Worm (Caenorhabditis elegans) whole organism, young adult: Measurements from ENCODE around the gene Y65A5A.1.
A peak's percentile ranks its signal among the peaks of the same experiment; 100 is the strongest.

Source experiments
- B0336.3 ChIP-seq: fragments of 200-800 bp; sonication (Bioruptor generic); IDR thresholded peaks from 2 replicates; pipeline ENCODE4 v1.3.6; 2022; ENCODE audit warnings: missing genetic modification characterization, missing compliant biosample characterization
- F23B12.7 ChIP-seq: sonication (generic microtip); optimal IDR thresholded peaks from 2 replicates; lab custom pipeline; 2017; ENCODE audit warnings: missing genetic modification characterization, mild to moderate bottlenecking, missing compliant biosample characterization, antibody characterized with exemption, moderate library complexity; ENCODE audit not compliant: insufficient read depth
- F49E8.2 ChIP-seq: sonication (generic microtip); optimal IDR thresholded peaks from 3 replicates; lab custom pipeline; 2017; ENCODE audit warnings: missing genetic modification characterization, mild to moderate bottlenecking, missing compliant biosample characterization, antibody characterized with exemption, moderate library complexity; ENCODE audit not compliant: insufficient read depth
- F52B5.7 ChIP-seq: sonication (generic microtip); optimal IDR thresholded peaks from 2 replicates; lab custom pipeline; 2016; ENCODE audit warnings: mild to moderate bottlenecking, missing genetic modification characterization, missing compliant biosample characterization
- F57A8.1 ChIP-seq: fragments of 200-800 bp; sonication (Bioruptor generic); optimal IDR thresholded peaks from 2 replicates; lab custom pipeline; 2018; ENCODE audit warnings: mild to moderate bottlenecking, missing genetic modification characterization, moderate library complexity, missing compliant biosample characterization
- F57C9.4 ChIP-seq: sonication (generic microtip); optimal IDR thresholded peaks from 2 replicates; lab custom pipeline; 2017; ENCODE audit warnings: mild to moderate bottlenecking, missing genetic modification characterization, missing compliant biosample characterization
- T26A5.8 ChIP-seq: sonication (generic microtip); optimal IDR thresholded peaks from 2 replicates; lab custom pipeline; 2016; ENCODE audit warnings: missing genetic modification characterization, missing compliant biosample characterization
- Y56A3A.18 ChIP-seq: fragments of 200-800 bp; sonication (Bioruptor generic); IDR thresholded peaks from 2 replicates; pipeline ENCODE4 v1.3.6; 2022; ENCODE audit warnings: missing genetic modification reagents, missing genetic modification characterization, missing compliant biosample characterization
- ama-1 ChIP-seq, 3 experiments: fragments of 150-350 bp in 1 of 3; sonication (generic microtip) in 2 of 3; optimal IDR thresholded peaks; 2 replicates each; lab custom pipeline; 2014 to 2018; ENCODE audit warnings: missing biosample characterization in 2 of 3, missing genetic modification characterization in 2 of 3, missing genetic modification reagents in 2 of 3
- aptf-2 ChIP-seq: fragments of 200-800 bp; sonication (Bioruptor generic); conservative IDR thresholded peaks from 2 replicates; pipeline ENCODE4 v1.3.6; 2022; ENCODE audit warnings: missing genetic modification reagents, missing genetic modification characterization, missing compliant biosample characterization
- aptf-3 ChIP-seq: fragments of 200-800 bp; sonication (Bioruptor generic); IDR thresholded peaks from 2 replicates; pipeline ENCODE4 v1.3.6; 2022; ENCODE audit warnings: missing genetic modification characterization, missing compliant biosample characterization
- atf-7 ChIP-seq: sonication (generic microtip); optimal IDR thresholded peaks from 2 replicates; lab custom pipeline; 2017; ENCODE audit warnings: mild to moderate bottlenecking, missing genetic modification characterization, missing compliant biosample characterization
- attf-3 ChIP-seq: fragments of 200-800 bp; sonication (Bioruptor generic); conservative IDR thresholded peaks from 2 replicates; pipeline ENCODE4 v1.3.6; 2022; ENCODE audit warnings: missing genetic modification reagents, missing genetic modification characterization, missing compliant biosample characterization
- bed-1 ChIP-seq: fragments of 200-800 bp; sonication (Bioruptor generic); IDR thresholded peaks from 2 replicates; pipeline ENCODE4 v1.3.6; 2022; ENCODE audit warnings: missing genetic modification reagents, missing genetic modification characterization, missing compliant biosample characterization
- bed-2 ChIP-seq: fragments of 200-800 bp; sonication (Bioruptor generic); IDR thresholded peaks from 2 replicates; pipeline ENCODE4 v1.3.6; 2022; ENCODE audit warnings: missing genetic modification reagents, missing genetic modification characterization, missing compliant biosample characterization
- ceh-58 ChIP-seq: fragments of 200-800 bp; sonication (Bioruptor generic); IDR thresholded peaks from 2 replicates; pipeline ENCODE4 v1.3.6; 2022; ENCODE audit warnings: missing genetic modification characterization, missing compliant biosample characterization
- ceh-79 ChIP-seq: sonication (generic microtip); optimal IDR thresholded peaks from 2 replicates; lab custom pipeline; 2017; ENCODE audit warnings: mild to moderate bottlenecking, missing genetic modification characterization, missing compliant biosample characterization
- chd-7 ChIP-seq: sonication (generic microtip); optimal IDR thresholded peaks from 2 replicates; lab custom pipeline; 2016; ENCODE audit warnings: mild to moderate bottlenecking, missing genetic modification characterization, moderate library complexity, missing compliant biosample characterization
- die-1 ChIP-seq: sonication (generic microtip); optimal IDR thresholded peaks from 2 replicates; lab custom pipeline; 2016; ENCODE audit warnings: missing genotype, mild to moderate bottlenecking, missing genetic modification characterization, missing compliant biosample characterization
- dox-1 ChIP-seq: fragments of 200-800 bp; sonication (Bioruptor generic); IDR thresholded peaks from 2 replicates; pipeline ENCODE4 v1.3.6; 2022; ENCODE audit warnings: missing genetic modification reagents, missing genetic modification characterization, missing compliant biosample characterization
- ekl-4 ChIP-seq: fragments of 200-800 bp; sonication (Bioruptor generic); IDR thresholded peaks from 2 replicates; pipeline ENCODE4 v1.3.6; 2022; ENCODE audit warnings: missing genetic modification reagents, missing genetic modification characterization, missing compliant biosample characterization
- hmg-20 ChIP-seq: fragments of 200-800 bp; sonication (Bioruptor generic); IDR thresholded peaks from 2 replicates; pipeline ENCODE4 v1.3.6; 2022; ENCODE audit warnings: missing genetic modification reagents, missing genetic modification characterization, missing compliant biosample characterization
- hrde-1 ChIP-seq: sonication (generic microtip); optimal IDR thresholded peaks from 2 replicates; lab custom pipeline; 2016; ENCODE audit warnings: missing genetic modification characterization, mild to moderate bottlenecking, missing compliant biosample characterization, moderate library complexity, missing genotype, missing genetic modification reagents, borderline replicate concordance
- lag-1 ChIP-seq: fragments of 200-800 bp; sonication (Bioruptor generic); IDR thresholded peaks from 2 replicates; pipeline ENCODE4 v1.3.6; 2022; ENCODE audit warnings: missing genetic modification reagents, missing genetic modification characterization, missing compliant biosample characterization
- let-607 ChIP-seq, 2 experiments: fragments of 200-800 bp in 1 of 2; sonication (Bioruptor generic) in 1 of 2; sonication (generic microtip) in 1 of 2; optimal IDR thresholded peaks; 2 replicates each; lab custom pipeline; 2016 to 2018; ENCODE audit warnings: mild to moderate bottlenecking in 2 of 2, missing compliant biosample characterization in 2 of 2, missing genetic modification characterization in 2 of 2, moderate library complexity in 2 of 2, missing genotype in 1 of 2
- lsl-1 ChIP-seq: fragments of 200-800 bp; sonication (Bioruptor generic); optimal IDR thresholded peaks from 2 replicates; lab custom pipeline; 2018; ENCODE audit warnings: mild to moderate bottlenecking, missing genetic modification characterization, moderate library complexity, missing compliant biosample characterization
- madf-10 ChIP-seq: sonication (generic microtip); optimal IDR thresholded peaks from 2 replicates; lab custom pipeline; 2016; ENCODE audit warnings: mild to moderate bottlenecking, missing genetic modification characterization, missing compliant biosample characterization
- madf-3 ChIP-seq: fragments of 200-800 bp; sonication (Bioruptor generic); IDR thresholded peaks from 2 replicates; pipeline ENCODE4 v1.3.6; 2022; ENCODE audit warnings: missing genetic modification reagents, missing genetic modification characterization, missing compliant biosample characterization
- madf-8 ChIP-seq: fragments of 200-800 bp; sonication (Bioruptor generic); conservative IDR thresholded peaks from 2 replicates; pipeline ENCODE4 v1.3.6; 2022; ENCODE audit warnings: missing genetic modification reagents, missing genetic modification characterization, missing compliant biosample characterization
- mxl-1 ChIP-seq: sonication (generic microtip); optimal IDR thresholded peaks from 2 replicates; lab custom pipeline; 2016; ENCODE audit warnings: missing genetic modification characterization, missing compliant biosample characterization
- nfyb-1 ChIP-seq: fragments of 200-800 bp; sonication (Bioruptor generic); IDR thresholded peaks from 2 replicates; pipeline ENCODE4 v1.3.6; 2022; ENCODE audit warnings: missing genetic modification reagents, missing genetic modification characterization, missing compliant biosample characterization
- nhr-90 ChIP-seq: sonication (generic microtip); optimal IDR thresholded peaks from 2 replicates; lab custom pipeline; 2016; ENCODE audit warnings: missing genotype, mild to moderate bottlenecking, missing genetic modification characterization, missing compliant biosample characterization
- pha-4 ChIP-seq: fragments of 150-350 bp; sonication (generic microtip); optimal IDR thresholded peaks from 2 replicates; lab custom pipeline; 2014; ENCODE audit warnings: missing biosample characterization, missing genetic modification reagents, missing genetic modification characterization
- rcor-1 ChIP-seq: fragments of 200-800 bp; sonication (Bioruptor generic); IDR thresholded peaks from 2 replicates; pipeline ENCODE4 v1.3.6; 2022; ENCODE audit warnings: missing genetic modification reagents, missing genetic modification characterization, missing compliant biosample characterization
- repo-1 ChIP-seq: sonication (generic microtip); optimal IDR thresholded peaks from 2 replicates; lab custom pipeline; 2017; ENCODE audit warnings: mild to moderate bottlenecking, missing genetic modification characterization, missing compliant biosample characterization
- rpc-1 ChIP-seq, 2 experiments: fragments of 150-350 bp in 1 of 2; sonication (generic microtip) in 1 of 2; optimal IDR thresholded peaks; 2 replicates each; lab custom pipeline; 2014 to 2018; ENCODE audit warnings: missing biosample characterization in 1 of 2, missing genetic modification characterization in 1 of 2, missing genetic modification reagents in 1 of 2, missing genotype in 1 of 2
- sdz-38 ChIP-seq: sonication (generic microtip); optimal IDR thresholded peaks from 2 replicates; lab custom pipeline; 2016; ENCODE audit warnings: missing genotype, missing genetic modification characterization, missing compliant biosample characterization
- snpc-1.1 ChIP-seq: sonication (generic microtip); optimal IDR thresholded peaks from 2 replicates; lab custom pipeline; 2017; ENCODE audit warnings: missing genetic modification characterization, mild to moderate bottlenecking, missing compliant biosample characterization, antibody characterized with exemption, moderate library complexity, missing genotype, missing genetic modification reagents; ENCODE audit not compliant: insufficient read depth
- snpc-1.3 ChIP-seq: sonication (generic microtip); optimal IDR thresholded peaks from 2 replicates; lab custom pipeline; 2017; ENCODE audit warnings: missing genetic modification characterization, mild to moderate bottlenecking, missing compliant biosample characterization, antibody characterized with exemption, moderate library complexity, missing genotype, missing genetic modification reagents; ENCODE audit not compliant: insufficient read depth
- somi-1 ChIP-seq: fragments of 200-800 bp; sonication (Bioruptor generic); optimal IDR thresholded peaks from 2 replicates; lab custom pipeline; 2018; ENCODE audit warnings: mild to moderate bottlenecking, missing genetic modification characterization, missing compliant biosample characterization
- zim-3 ChIP-seq: sonication (generic microtip); optimal IDR thresholded peaks from 2 replicates; lab custom pipeline; 2017; ENCODE audit warnings: mild to moderate bottlenecking, missing genetic modification characterization, moderate library complexity, missing compliant biosample characterization
- ztf-22 ChIP-seq: fragments of 200-800 bp; sonication (Bioruptor generic); optimal IDR thresholded peaks from 2 replicates; lab custom pipeline; 2018; ENCODE audit warnings: mild to moderate bottlenecking, missing genetic modification characterization, moderate library complexity, missing compliant biosample characterization
- ztf-25 ChIP-seq: fragments of 200-800 bp; sonication (Bioruptor generic); IDR thresholded peaks from 2 replicates; pipeline ENCODE4 v1.3.6; 2022; ENCODE audit warnings: missing genetic modification reagents, missing genetic modification characterization, missing compliant biosample characterization
- ztf-6 ChIP-seq: fragments of 200-800 bp; sonication (Bioruptor generic); IDR thresholded peaks from 2 replicates; pipeline ENCODE4 v1.3.6; 2022; ENCODE audit warnings: missing genetic modification reagents, missing genetic modification characterization, missing compliant biosample characterization

Y65A5A.1 gene

ce11 chrIV:16400412-16401381, 1.1 kb upstream of the Y65A5A.1 start (continued):
- TF ChIP-seq lsl-1 (GFP tag; lab: Kevin White, UChicago) (peak; percentile 39), rpc-1 (optimal IDR thresholded peaks at IDR 0.05; lab: Kevin White, UChicago) (peak; percentile 89), rpc-1 (tag; optimal IDR thresholded peaks at IDR 0.05; lab: Kevin White, UChicago) (peak; percentile 91), madf-8 (GFP tag; lab: Robert Waterston, UW) (no peak), madf-10 (peak; percentile 57), ztf-25 (peak; percentile 80; the same call in 1 of the 2 replicates), bed-1 (no peak), nfyb-1 (GFP tag; lab: Robert Waterston, UW) (peak; percentile 65; the same call in 1 of the 2 replicates), B0336.3 (0 out of 2 replicates have a peak, but pooled peaks have one; percentile 37), ekl-4 (GFP tag; lab: Robert Waterston, UW) (0 out of 2 replicates have a peak, but pooled peaks have one; percentile 38), hmg-20 (GFP tag; lab: Robert Waterston, UW) (no peak), Y56A3A.18 (GFP tag; lab: Robert Waterston, UW) (no peak), nhr-90 (tag; lab: Kevin White, UChicago) (peak; percentile 90), dox-1 (peak; percentile 79), die-1 (peak; percentile 92), chd-7 (tag; lab: Kevin White, UChicago) (peak; percentile 25), ceh-58 (GFP tag; lab: Robert Waterston, UW) (no peak), aptf-2 (GFP tag; lab: Robert Waterston, UW) (no peak), ztf-6 (GFP tag; lab: Robert Waterston, UW) (no peak), ztf-22 (no peak), snpc-1.1 (tag; lab: Kevin White, UChicago) (no peak), zim-3 (tag; lab: Kevin White, UChicago) (peak; percentile 67), snpc-1.3 (tag; lab: Kevin White, UChicago) (peak; percentile 69), F52B5.7 (tag; lab: Kevin White, UChicago) (peak; percentile 48), F23B12.7 (tag; lab: Kevin White, UChicago) (peak; percentile 74), F57A8.1 (GFP tag; lab: Kevin White, UChicago) (no peak), somi-1 (peak; percentile 37), hrde-1 (tag; lab: Kevin White, UChicago) (peak; percentile 39), T26A5.8 (tag; lab: Kevin White, UChicago) (peak; percentile 64), F57C9.4 (tag; lab: Kevin White, UChicago) (no peak), pha-4 (tag; lab: Kevin White, UChicago) (no peak), mxl-1 (tag; lab: Kevin White, UChicago) (peak; percentile 61), F49E8.2 (tag; lab: Kevin White, UChicago) (peak; percentile 50), madf-3 (GFP tag; lab: Robert Waterston, UW) (no peak), rcor-1 (GFP tag; lab: Robert Waterston, UW) (peak; percentile 50)

- no peak for TF ChIP-seq ama-1 (optimal IDR thresholded peaks at IDR 0.05; lab: Kevin White, UChicago)
- peak; percentile 31 to 88 for TF ChIP-seq ama-1 (GFP tag; optimal IDR thresholded peaks at IDR 0.05; lab: Kevin White, UChicago)
- TF ChIP-seq sdz-38 (tag; lab: Kevin White, UChicago): no peak
- TF ChIP-seq attf-3: no peak
- TF ChIP-seq repo-1 (tag; lab: Kevin White, UChicago): no peak
- TF ChIP-seq zim-3 (tag; lab: Kevin White, UChicago): peak; percentile 26
- peak; percentile 66 for TF ChIP-seq ceh-79
- no peak for TF ChIP-seq lag-1 (GFP tag; lab: Robert Waterston, UW)
- peak; percentile 43 for TF ChIP-seq atf-7
- no peak for TF ChIP-seq pha-4 (tag; lab: Kevin White, UChicago)
- TF ChIP-seq bed-2 (GFP tag; lab: Robert Waterston, UW): no peak
- peak; percentile 86 for TF ChIP-seq nhr-90 (tag; lab: Kevin White, UChicago)
- 0 out of 2 replicates have a peak, but pooled peaks have one; percentile 55 for TF ChIP-seq aptf-3 (GFP tag; lab: Robert Waterston, UW)
- TF ChIP-seq let-607 (tag; optimal IDR thresholded peaks at IDR 0.05; lab: Kevin White, UChicago): peak in 1 of 2 experiments; percentile 11
- peak; percentile 76 for TF ChIP-seq nfyb-1 (GFP tag; lab: Robert Waterston, UW)
These were observed 609 bp downstream of the Y65A5A.1 start for ce11 chrIV:16399017-16399416.
